Worm (Caenorhabditis elegans) whole organism, L4/young adult: ENCODE results near the gene cyp-31A2.
"Not testable (repeated sequence)": the region's sequence is repeated elsewhere in the genome, so short reads cannot be mapped to it uniquely, and the experiment has no call there.

Experiments
- W03F9.2 ChIP-seq: fragments of 150-350 bp; optimal IDR thresholded peaks from 2 replicates; lab custom pipeline; 2014; ENCODE audit warnings: missing biosample characterization, missing genetic modification characterization
- dao-5 ChIP-seq: sonication (generic microtip); optimal IDR thresholded peaks from 2 replicates; lab custom pipeline; 2016; ENCODE audit warnings: missing genotype, missing genetic modification characterization, moderate library complexity, missing compliant biosample characterization
- him-1 ChIP-seq: sonication (generic microtip); optimal IDR thresholded peaks from 2 replicates; lab custom pipeline; 2016; ENCODE audit warnings: missing genotype, missing genetic modification reagents, missing genetic modification characterization, missing compliant biosample characterization

The cyp-31A2 gene

DNA sequence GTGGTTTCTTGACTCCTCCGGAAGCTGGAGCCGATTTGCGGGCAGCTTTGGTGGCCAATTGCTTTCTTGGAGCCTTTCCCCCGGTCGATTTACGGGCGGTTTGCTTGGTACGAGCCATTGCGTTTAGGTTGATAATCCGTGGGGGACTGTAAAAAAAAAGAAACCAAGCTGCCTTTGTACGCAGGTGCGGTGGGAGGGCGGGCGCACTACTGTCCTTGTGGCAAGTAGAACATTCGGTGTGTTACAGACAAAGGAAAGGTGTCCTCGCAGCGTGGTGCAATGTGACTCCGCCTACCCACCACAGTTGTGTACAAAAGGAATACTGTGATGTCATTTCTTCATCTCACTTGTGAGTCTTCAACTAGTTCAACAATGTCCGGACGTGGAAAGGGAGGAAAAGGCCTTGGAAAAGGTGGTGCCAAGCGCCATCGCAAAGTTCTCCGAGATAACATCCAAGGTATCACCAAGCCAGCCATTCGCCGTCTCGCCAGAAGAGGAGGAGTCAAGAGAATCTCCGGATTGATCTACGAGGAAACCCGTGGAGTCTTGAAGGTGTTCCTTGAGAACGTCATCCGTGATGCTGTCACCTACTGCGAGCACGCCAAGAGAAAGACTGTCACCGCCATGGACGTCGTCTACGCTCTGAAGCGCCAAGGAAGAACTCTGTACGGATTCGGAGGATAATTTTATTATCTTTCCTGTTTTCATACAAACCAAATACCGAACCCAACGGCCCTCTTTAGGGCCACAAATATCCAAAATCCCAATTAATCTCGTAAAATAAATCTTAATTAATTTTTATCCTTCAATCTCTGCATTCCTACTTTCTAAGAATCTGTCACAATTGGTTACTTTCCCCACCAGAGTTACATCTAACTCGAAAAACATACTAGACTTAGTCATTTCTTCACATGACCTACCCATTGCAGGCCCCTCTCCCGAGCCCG, 3.3 kb downstream of the cyp-31A2 start, which contains the start of the genes his-63 and his-64:
Gene his-63, minus strand, starts transcription at position 118 of the 947 bp plus-strand sequence.
Gene his-64, plus strand, starts transcription at position 373 of the 947 bp plus-strand sequence.
- TF ChIP-seq W03F9.2, him-1, dao-5 (tag; lab: Kevin White, UChicago): not testable (repeated sequence)

- TF ChIP-seq W03F9.2 (tag; lab: Kevin White, UChicago) (no peak), him-1 (tag; lab: Kevin White, UChicago) (no peak), dao-5 (tag; lab: Kevin White, UChicago) (no peak)
Observed at ce11 chrIV:11410084-11410483, 6.3 kb downstream of the cyp-31A2 start, which contains the start of gene gfat-2. gfat-2 (plus strand) TSS chrIV:11410228.

- TF ChIP-seq W03F9.2 (tag; lab: Kevin White, UChicago) (no peak), him-1 (tag; lab: Kevin White, UChicago) (no peak), dao-5 (tag; lab: Kevin White, UChicago) (no peak)
Observed at ce11 chrIV:11414920-11415319, 11.2 kb downstream of the cyp-31A2 start, which contains the start of gene F22B3.10. F22B3.10 (minus strand) TSS chrIV:11415020.

DNA sequence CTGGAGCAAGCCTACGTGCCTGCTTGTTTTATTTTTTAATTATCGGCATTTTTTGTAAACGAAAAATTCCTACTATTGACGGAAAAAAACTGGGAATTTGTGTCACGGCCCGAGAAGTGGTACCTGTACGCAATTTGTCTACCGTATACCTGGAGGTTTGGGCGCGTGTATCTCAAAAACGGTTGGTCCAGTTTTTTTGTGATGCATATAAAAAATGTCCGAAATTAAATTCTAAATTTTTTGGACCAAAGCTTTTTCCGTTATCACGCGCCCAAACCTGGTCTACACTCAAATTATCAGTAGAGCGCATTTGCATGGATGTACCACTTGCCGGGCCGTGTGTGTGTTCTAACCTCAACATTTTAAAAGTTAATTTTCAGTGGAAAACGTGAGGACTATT, 13.0 kb downstream of the cyp-31A2 start, which contains the start of gene F22B3.5:
Gene F22B3.5, minus strand, starts transcription at position 101 of the 400 bp plus-strand sequence.
- not testable (repeated sequence) for TF ChIP-seq W03F9.2, dao-5, him-1 (tag; lab: Kevin White, UChicago)

ce11 chrIV:11421696-11422095, 17.9 kb downstream of the cyp-31A2 start, which contains the start of gene F22B3.7:
F22B3.7 (minus strand) TSS chrIV:11421796.
- TF ChIP-seq W03F9.2 (tag; lab: Kevin White, UChicago) = no peak
- no peak for TF ChIP-seq him-1 (tag; lab: Kevin White, UChicago)
- no peak for TF ChIP-seq dao-5 (tag; lab: Kevin White, UChicago)

- TF ChIP-seq dao-5 (tag; lab: Kevin White, UChicago) (no peak), him-1 (tag; lab: Kevin White, UChicago) (no peak), W03F9.2 (tag; lab: Kevin White, UChicago) (no peak)
Observed at ce11 chrIV:11424830-11425229, 21.1 kb downstream of the cyp-31A2 start, which contains the start of gene F22B3.8. F22B3.8 (minus strand) TSS chrIV:11424930.

- no peak for TF ChIP-seq dao-5 (tag; lab: Kevin White, UChicago)
- TF ChIP-seq W03F9.2 (tag; lab: Kevin White, UChicago) = no peak
- TF ChIP-seq him-1 (tag; lab: Kevin White, UChicago) = no peak
Observed at ce11 chrIV:11425442-11425841, 21.7 kb downstream of the cyp-31A2 start, which contains the start of gene kin-4. kin-4 (plus strand) TSS chrIV:11425742.

- no peak for TF ChIP-seq dao-5 (tag; lab: Kevin White, UChicago)
- TF ChIP-seq him-1 (tag; lab: Kevin White, UChicago) = no peak
- TF ChIP-seq W03F9.2 (tag; lab: Kevin White, UChicago) = no peak
Observed at ce11 chrIV:11431448-11431847, 27.7 kb downstream of the cyp-31A2 start.

ce11 chrIV:11433709-11434108, 29.9 kb downstream of the cyp-31A2 start:
- peak; percentile 46 for TF ChIP-seq W03F9.2 (tag; lab: Kevin White, UChicago)
- no peak for TF ChIP-seq dao-5 (tag; lab: Kevin White, UChicago)
- peak; percentile 26 for TF ChIP-seq him-1 (tag; lab: Kevin White, UChicago)

DNA sequence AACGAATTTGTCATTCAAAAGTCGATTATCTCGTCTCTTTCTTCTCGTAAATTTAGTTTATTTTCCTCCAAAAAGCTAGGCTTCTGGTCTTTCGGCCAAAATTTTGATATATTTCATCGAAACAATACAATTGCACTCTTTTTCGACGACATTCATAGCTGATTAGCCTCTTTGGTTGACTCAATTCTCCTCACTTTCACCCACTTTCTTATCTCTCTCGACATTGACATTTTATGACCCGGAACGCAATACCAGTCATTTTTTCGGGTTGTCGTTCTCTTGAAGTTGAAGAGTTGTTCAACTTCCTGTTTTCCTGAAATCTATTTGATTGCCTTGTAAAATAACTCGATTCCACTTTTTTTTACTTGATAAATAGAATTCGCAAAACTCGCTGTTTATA, 30.8 kb downstream of the cyp-31A2 start:
- TF ChIP-seq dao-5 (tag; lab: Kevin White, UChicago) (no peak), him-1 (tag; lab: Kevin White, UChicago) (no peak), W03F9.2 (tag; lab: Kevin White, UChicago) (no peak)

DNA sequence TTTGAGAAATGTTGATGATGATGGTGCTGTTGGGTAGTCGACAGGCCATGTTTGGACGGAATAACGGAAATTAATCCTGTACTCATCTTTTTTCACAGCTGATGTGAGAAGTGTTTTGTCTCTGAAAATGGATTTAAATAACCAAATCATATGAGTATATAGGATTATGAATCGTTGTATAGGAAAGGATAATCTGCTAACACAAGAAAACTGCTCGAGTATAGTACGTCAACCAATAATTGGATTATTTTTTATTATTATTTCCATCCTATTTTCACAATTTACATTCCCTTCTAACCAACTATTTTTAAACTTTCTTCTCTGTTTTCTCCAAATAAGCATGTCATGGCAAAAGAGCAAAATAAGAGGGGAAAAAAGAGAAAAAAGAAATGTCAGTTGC, 32.0 kb downstream of the cyp-31A2 start:
- TF ChIP-seq him-1 (tag; lab: Kevin White, UChicago) = no peak
- TF ChIP-seq W03F9.2 (tag; lab: Kevin White, UChicago) = no peak
- no peak for TF ChIP-seq dao-5 (tag; lab: Kevin White, UChicago)

- TF ChIP-seq W03F9.2 (tag; lab: Kevin White, UChicago) (no peak), him-1 (tag; lab: Kevin White, UChicago) (no peak), dao-5 (tag; lab: Kevin White, UChicago) (no peak)
Observed at ce11 chrIV:11438255-11438654, 34.5 kb downstream of the cyp-31A2 start.

DNA sequence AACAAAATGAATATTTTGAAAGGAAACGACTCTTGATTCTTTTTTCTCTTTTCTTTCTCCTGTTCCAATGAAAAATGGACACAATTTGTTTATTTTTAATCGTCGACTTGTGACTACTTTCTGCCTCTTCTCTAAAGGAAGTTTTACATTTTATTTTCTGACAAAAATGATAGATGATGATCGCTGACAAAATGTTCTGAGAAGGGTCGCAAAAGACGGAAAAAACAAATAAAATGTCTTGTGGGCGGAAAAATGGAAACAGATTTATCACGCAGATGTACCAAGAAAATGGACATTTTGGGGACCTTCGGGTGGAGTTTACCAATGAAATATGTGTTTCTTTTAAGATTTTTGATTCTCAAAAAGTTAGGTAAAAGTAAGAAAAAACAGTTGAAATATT, 49.2 kb downstream of the cyp-31A2 start:
- TF ChIP-seq dao-5 (tag; lab: Kevin White, UChicago) (no peak), him-1 (tag; lab: Kevin White, UChicago) (no peak), W03F9.2 (tag; lab: Kevin White, UChicago) (no peak)
